Worm (Caenorhabditis elegans) whole organism, mixed stage, embryonic: ENCODE results near the gene Y49G5B.1.

ENCODE experiments used
- M03D4.4 ChIP-seq: sonication (generic microtip); optimal IDR thresholded peaks from 2 replicates; lab custom pipeline; 2017; ENCODE audit warnings: mild to moderate bottlenecking, missing genetic modification characterization, missing compliant biosample characterization
- bed-3 ChIP-seq: fragments of 200-800 bp; sonication (Bioruptor generic); optimal IDR thresholded peaks from 3 replicates; lab custom pipeline; 2018; ENCODE audit warnings: mild to moderate bottlenecking, missing genetic modification characterization, moderate library complexity, missing compliant biosample characterization
- blmp-1 ChIP-seq: fragments of 150-350 bp; optimal IDR thresholded peaks from 2 replicates; lab custom pipeline; 2014; ENCODE audit warnings: missing biosample characterization, missing genetic modification characterization
- ceh-39 ChIP-seq: fragments of 150-350 bp; optimal IDR thresholded peaks from 2 replicates; lab custom pipeline; 2014; ENCODE audit warnings: missing biosample characterization, missing genetic modification characterization
- ceh-83 ChIP-seq: fragments of 200-800 bp; sonication (Bioruptor generic); optimal IDR thresholded peaks from 2 replicates; lab custom pipeline; 2018; ENCODE audit warnings: mild to moderate bottlenecking, missing genetic modification characterization, missing compliant biosample characterization
- ces-1 ChIP-seq: fragments of 150-350 bp; optimal IDR thresholded peaks from 2 replicates; lab custom pipeline; 2014; ENCODE audit warnings: missing biosample characterization, missing genetic modification reagents, missing genetic modification characterization
- cnd-1 ChIP-seq: fragments of 200-800 bp; sonication (Bioruptor generic); optimal IDR thresholded peaks from 2 replicates; lab custom pipeline; 2018; ENCODE audit warnings: mild to moderate bottlenecking, missing genetic modification characterization, missing compliant biosample characterization
- drap-1 ChIP-seq: fragments of 200-800 bp; sonication (Bioruptor generic); optimal IDR thresholded peaks from 3 replicates; lab custom pipeline; 2018; ENCODE audit warnings: mild to moderate bottlenecking, missing genetic modification characterization, missing compliant biosample characterization
- elt-1 ChIP-seq: sonication (generic microtip); optimal IDR thresholded peaks from 2 replicates; lab custom pipeline; 2017; ENCODE audit warnings: missing genetic modification characterization, mild to moderate bottlenecking, missing compliant biosample characterization, antibody characterized with exemption, moderate library complexity, borderline replicate concordance; ENCODE audit not compliant: insufficient read depth
- elt-3 ChIP-seq: fragments of 150-350 bp; optimal IDR thresholded peaks from 2 replicates; lab custom pipeline; 2014; ENCODE audit warnings: missing biosample characterization, missing genetic modification characterization
- flh-1 ChIP-seq: fragments of 200-800 bp; sonication (Bioruptor generic); optimal IDR thresholded peaks from 2 replicates; lab custom pipeline; 2018; ENCODE audit warnings: mild to moderate bottlenecking, missing genetic modification characterization, moderate library complexity, missing compliant biosample characterization
- hlh-1 ChIP-seq: fragments of 150-350 bp; optimal IDR thresholded peaks from 2 replicates; lab custom pipeline; 2014; ENCODE audit warnings: missing biosample characterization, missing genetic modification reagents, missing genetic modification characterization
- lin-13 ChIP-seq: fragments of 150-350 bp; optimal IDR thresholded peaks from 2 replicates; lab custom pipeline; 2014; ENCODE audit warnings: missing biosample characterization, missing genetic modification characterization
- lin-32 ChIP-seq: fragments of 200-800 bp; sonication (Bioruptor generic); optimal IDR thresholded peaks from 2 replicates; lab custom pipeline; 2018; ENCODE audit warnings: mild to moderate bottlenecking, missing genetic modification characterization, missing compliant biosample characterization
- lsy-2 ChIP-seq: fragments of 150-350 bp; optimal IDR thresholded peaks from 2 replicates; lab custom pipeline; 2014; ENCODE audit warnings: missing biosample characterization, missing genetic modification characterization
- mab-5 ChIP-seq: fragments of 150-350 bp; optimal IDR thresholded peaks from 2 replicates; lab custom pipeline; 2014; ENCODE audit warnings: missing biosample characterization, missing genetic modification characterization
- mep-1 ChIP-seq: fragments of 150-350 bp; optimal IDR thresholded peaks from 2 replicates; lab custom pipeline; 2017; ENCODE audit warnings: missing biosample characterization, missing genetic modification reagents, missing genetic modification characterization, inconsistent platforms
- mls-2 ChIP-seq: sonication (generic microtip); optimal IDR thresholded peaks from 2 replicates; lab custom pipeline; 2016; ENCODE audit warnings: mild to moderate bottlenecking, missing genetic modification characterization, moderate library complexity, missing compliant biosample characterization
- nhr-2 ChIP-seq: fragments of 150-350 bp; optimal IDR thresholded peaks from 2 replicates; lab custom pipeline; 2014; ENCODE audit warnings: missing biosample characterization, missing genetic modification characterization
- nhr-237 ChIP-seq: fragments of 150-350 bp; optimal IDR thresholded peaks from 2 replicates; lab custom pipeline; 2014; ENCODE audit warnings: missing biosample characterization, missing genetic modification characterization
- nhr-28 ChIP-seq: fragments of 150-350 bp; optimal IDR thresholded peaks from 2 replicates; lab custom pipeline; 2014; ENCODE audit warnings: missing biosample characterization, missing genetic modification characterization
- pha-4 ChIP-seq: fragments of 150-350 bp; optimal IDR thresholded peaks from 2 replicates; lab custom pipeline; 2018; ENCODE audit warnings: missing biosample characterization, missing genetic modification reagents, missing genetic modification characterization
- sem-2 ChIP-seq: fragments of 200-800 bp; sonication (Bioruptor generic); optimal IDR thresholded peaks from 2 replicates; lab custom pipeline; 2018; ENCODE audit warnings: mild to moderate bottlenecking, missing genetic modification characterization, missing compliant biosample characterization
- sptf-1 ChIP-seq: sonication (generic microtip); optimal IDR thresholded peaks from 2 replicates; lab custom pipeline; 2017; ENCODE audit warnings: mild to moderate bottlenecking, missing genetic modification characterization, moderate library complexity, missing compliant biosample characterization
- unc-120 ChIP-seq: sonication (generic microtip); optimal IDR thresholded peaks from 2 replicates; lab custom pipeline; 2017; ENCODE audit warnings: missing genetic modification characterization, missing compliant biosample characterization; ENCODE audit not compliant: poor library complexity, severe bottlenecking
- unc-39 ChIP-seq: fragments of 150-350 bp; optimal IDR thresholded peaks from 2 replicates; lab custom pipeline; 2014; ENCODE audit warnings: missing biosample characterization, missing genetic modification characterization
- unc-62 ChIP-seq: fragments of 150-350 bp; optimal IDR thresholded peaks from 2 replicates; lab custom pipeline; 2014; ENCODE audit warnings: missing biosample characterization, missing genetic modification reagents, missing genetic modification characterization
- zip-8 ChIP-seq: fragments of 150-350 bp; optimal IDR thresholded peaks from 2 replicates; lab custom pipeline; 2014; ENCODE audit warnings: missing biosample characterization, missing genetic modification characterization
- ztf-11 ChIP-seq: fragments of 150-350 bp; optimal IDR thresholded peaks from 2 replicates; lab custom pipeline; 2014; ENCODE audit warnings: missing biosample characterization, missing genetic modification characterization

Gene Y49G5B.1

DNA sequence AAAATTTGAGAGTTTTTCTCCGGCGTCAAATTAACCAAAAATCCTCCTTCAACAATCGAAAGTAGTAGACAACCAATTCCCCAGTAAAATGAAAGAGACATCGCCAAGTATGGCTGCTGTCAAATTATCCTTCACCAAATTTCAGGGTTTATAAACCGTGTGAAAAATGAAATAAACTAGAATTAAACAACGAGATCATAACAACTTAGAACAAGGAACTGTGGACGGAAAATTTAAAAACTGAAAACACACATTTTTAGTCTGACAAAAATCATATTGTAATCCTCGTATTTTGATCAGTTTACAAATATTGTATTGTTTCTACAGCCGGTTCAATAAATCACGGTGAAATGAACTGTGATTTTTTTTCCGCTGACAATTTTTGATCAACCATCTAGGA, 39.8 kb downstream of the Y49G5B.1 start, which contains the start of gene cest-30:
Gene cest-30, minus strand, starts transcription at position 101 of the 400 bp plus-strand sequence.
- TF ChIP-seq flh-1 (GFP tag; lab: Kevin White, UChicago) (no peak), elt-1 (tag; lab: Kevin White, UChicago) (no peak), mls-2 (no peak), unc-39 (tag; lab: Kevin White, UChicago) (no peak), unc-120 (tag; lab: Kevin White, UChicago) (no peak), M03D4.4 (tag; lab: Kevin White, UChicago) (no peak), sem-2 (GFP tag; lab: Kevin White, UChicago) (no peak), ztf-11 (no peak), elt-3 (no peak)

DNA sequence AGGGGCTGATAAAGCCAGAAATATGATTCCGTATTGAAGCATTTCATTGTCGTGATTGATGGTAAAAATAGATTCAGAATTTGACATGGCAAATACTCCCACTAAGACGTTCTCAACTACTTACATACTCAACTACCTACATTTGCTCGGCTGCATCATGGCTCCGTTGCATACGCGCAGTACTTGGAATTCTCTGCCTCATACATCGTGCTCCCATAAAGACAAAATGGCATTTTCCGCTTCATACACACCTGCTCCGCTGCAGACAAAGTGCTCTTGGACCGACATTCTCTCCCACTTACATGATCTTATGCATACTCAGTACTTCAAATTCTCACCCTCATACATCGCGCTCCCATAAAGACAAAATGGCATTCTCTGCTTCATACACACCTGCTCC, 42.4 kb downstream of the Y49G5B.1 start, which contains the start of the genes srt-69 and B0238.12:
Gene srt-69, minus strand, starts transcription at position 101 of the 400 bp plus-strand sequence.
Gene B0238.12, plus strand, starts transcription at position 264 of the 400 bp plus-strand sequence.
- TF ChIP-seq mab-5 (tag; lab: Kevin White, UChicago) (no peak), hlh-1 (no peak), unc-120 (tag; lab: Kevin White, UChicago) (no peak), bed-3 (GFP tag; lab: Kevin White, UChicago) (no peak), flh-1 (GFP tag; lab: Kevin White, UChicago) (no peak), ceh-39 (tag; lab: Kevin White, UChicago) (no peak), nhr-237 (no peak), elt-1 (tag; lab: Kevin White, UChicago) (no peak), sem-2 (GFP tag; lab: Kevin White, UChicago) (no peak), sptf-1 (tag; lab: Kevin White, UChicago) (no peak), mep-1 (tag; lab: Kevin White, UChicago) (no peak), M03D4.4 (tag; lab: Kevin White, UChicago) (no peak), drap-1 (GFP tag; lab: Kevin White, UChicago) (no peak), nhr-2 (tag; lab: Kevin White, UChicago) (no peak), elt-3 (no peak), mls-2 (no peak), lsy-2 (tag; lab: Kevin White, UChicago) (no peak), ztf-11 (no peak)

DNA sequence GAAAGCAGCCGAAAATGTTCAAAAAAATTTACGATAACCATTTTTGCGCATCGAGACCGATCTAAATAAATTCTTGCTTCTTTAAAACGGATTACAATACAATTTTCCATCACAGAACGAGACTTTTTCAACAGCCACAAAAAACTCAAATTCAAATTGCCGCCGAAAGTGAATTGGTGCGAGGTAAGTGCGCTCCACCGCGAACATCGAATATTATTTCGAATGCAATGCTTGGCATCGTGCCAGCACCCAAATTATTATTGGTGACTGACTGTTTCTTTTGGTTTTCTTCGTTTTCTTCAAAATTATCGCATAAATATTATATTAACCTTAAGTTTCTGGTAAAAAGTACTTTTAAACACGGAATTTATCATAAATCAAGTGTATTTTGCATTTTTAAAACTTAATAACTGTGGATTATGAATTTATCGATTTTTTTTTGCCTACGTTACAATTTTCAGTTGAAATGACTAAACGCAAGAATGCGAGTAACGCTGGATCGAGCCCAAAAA, 45.9 kb downstream of the Y49G5B.1 start, which contains the start of gene penr-1:
Gene penr-1, plus strand, starts transcription at position 462 of the 512 bp plus-strand sequence.
- TF ChIP-seq pha-4 (tag; lab: Kevin White, UChicago): no peak
- peak; percentile 50 for TF ChIP-seq ces-1 (GFP tag; lab: Kevin White, UChicago)
- TF ChIP-seq nhr-2 (tag; lab: Kevin White, UChicago): no peak
- TF ChIP-seq mep-1 (tag; lab: Kevin White, UChicago): peak; percentile 41
- no peak for TF ChIP-seq cnd-1 (tag; lab: Kevin White, UChicago)
- peak; percentile 22 for TF ChIP-seq lin-13 (tag; lab: Kevin White, UChicago)
- no peak for TF ChIP-seq blmp-1
- TF ChIP-seq lsy-2 (tag; lab: Kevin White, UChicago): peak; percentile 26

DNA sequence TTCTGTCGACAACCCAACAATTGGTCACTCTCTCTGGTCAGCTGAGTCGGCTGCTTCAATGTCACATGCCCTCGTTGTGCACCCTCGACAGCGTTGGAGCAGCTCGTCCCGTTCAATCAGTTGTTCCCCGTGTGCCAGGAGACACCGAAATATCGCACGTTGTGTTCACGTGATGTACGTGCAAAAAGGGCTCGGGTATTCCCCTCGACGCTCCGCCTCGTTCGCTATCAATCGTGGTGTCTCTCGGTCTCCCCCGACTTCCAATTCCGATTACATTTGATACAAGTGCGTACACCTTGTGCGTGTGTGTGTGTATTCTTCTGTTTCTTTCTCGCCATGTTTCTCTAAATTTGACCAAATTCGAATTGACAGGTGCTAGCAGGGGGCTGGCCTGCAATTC, 48.3 kb downstream of the Y49G5B.1 start:
- TF ChIP-seq hlh-1 (peak; percentile 93), nhr-237 (no peak), mls-2 (peak; percentile 9), flh-1 (GFP tag; lab: Kevin White, UChicago) (no peak), unc-62 (GFP tag; lab: Kevin White, UChicago) (peak; percentile 67), nhr-28 (no peak), unc-120 (tag; lab: Kevin White, UChicago) (peak; percentile 92), ceh-39 (tag; lab: Kevin White, UChicago) (no peak), sptf-1 (tag; lab: Kevin White, UChicago) (no peak), bed-3 (GFP tag; lab: Kevin White, UChicago) (no peak), ces-1 (GFP tag; lab: Kevin White, UChicago) (no peak), lin-32 (GFP tag; lab: Kevin White, UChicago) (no peak)

DNA sequence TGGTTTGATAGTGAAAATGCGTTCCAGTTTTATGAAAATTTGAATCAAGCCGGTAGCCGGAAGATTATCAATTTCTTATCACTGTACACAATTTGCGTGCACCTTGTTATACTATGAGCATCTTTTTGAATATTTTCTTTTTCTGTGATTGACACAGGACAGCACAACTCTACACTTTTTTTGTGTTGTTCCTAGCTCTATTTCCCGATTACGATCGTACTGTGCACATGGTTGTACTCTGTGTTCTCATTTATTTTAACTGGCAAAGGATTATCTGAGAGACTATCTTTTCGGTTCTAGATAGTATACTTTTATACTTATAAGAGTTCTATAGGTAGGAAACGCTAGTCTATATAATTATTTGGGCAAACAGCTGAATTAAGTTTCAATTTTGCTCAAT, 48.9 kb downstream of the Y49G5B.1 start:
- TF ChIP-seq nhr-28 (no peak), ceh-39 (tag; lab: Kevin White, UChicago) (no peak), zip-8 (tag; lab: Kevin White, UChicago) (no peak), ces-1 (GFP tag; lab: Kevin White, UChicago) (no peak), ceh-83 (GFP tag; lab: Kevin White, UChicago) (no peak), M03D4.4 (tag; lab: Kevin White, UChicago) (no peak), drap-1 (GFP tag; lab: Kevin White, UChicago) (no peak), mls-2 (no peak), unc-39 (tag; lab: Kevin White, UChicago) (no peak), elt-1 (tag; lab: Kevin White, UChicago) (no peak), lsy-2 (tag; lab: Kevin White, UChicago) (no peak), sptf-1 (tag; lab: Kevin White, UChicago) (no peak), lin-13 (tag; lab: Kevin White, UChicago) (no peak), mab-5 (tag; lab: Kevin White, UChicago) (no peak)
